Fruit fly (Drosophila melanogaster) whole organism, prepupa: ENCODE data around the gene CG18507.

Experiments used
- Blimp-1 ChIP-seq: fragments of 200-800 bp; sonication (Bioruptor generic); optimal IDR thresholded peaks from 3 replicates; lab custom pipeline; 2017; ENCODE audit warnings: missing biosample characterization, missing genetic modification characterization, mild to moderate bottlenecking, moderate library complexity, missing genetic modification reagents
- CG6792 ChIP-seq: fragments of 200-800 bp; sonication (Bioruptor generic); optimal IDR thresholded peaks from 3 replicates; lab custom pipeline; 2016; ENCODE audit warnings: missing biosample characterization, missing genetic modification characterization
- Hr39 ChIP-seq: fragments of 200-800 bp; sonication (Bioruptor generic); optimal IDR thresholded peaks from 2 replicates; lab custom pipeline; 2016; ENCODE audit warnings: missing biosample characterization, missing genetic modification characterization
- fd59A ChIP-seq: fragments of 200-800 bp; sonication (Bioruptor generic); optimal IDR thresholded peaks from 2 replicates; lab custom pipeline; 2017; ENCODE audit warnings: missing biosample characterization, mild to moderate bottlenecking, missing genetic modification characterization, missing genetic modification reagents
- topi ChIP-seq: fragments of 200-800 bp; sonication (Bioruptor generic); optimal IDR thresholded peaks from 3 replicates; lab custom pipeline; 2016; ENCODE audit warnings: missing biosample characterization, missing genetic modification characterization

dm6 chr2L:13707915-13708314 lies 42.6 kb downstream of the CG18507 start, which contains the start of gene Gpo3:
- TF ChIP-seq topi (no peak), Hr39 (no peak), CG6792 (GFP tag; lab: Kevin White, UChicago) (no peak), fd59A (no peak), Blimp-1 (GFP tag; lab: Kevin White, UChicago) (no peak)
